Worm (Caenorhabditis elegans) whole organism, late embryonic: ENCODE data around the gene srv-9.

ENCODE experiments used
- F13H6.1 ChIP-seq: sonication (generic microtip); optimal IDR thresholded peaks from 2 replicates; lab custom pipeline; 2016; ENCODE audit warnings: missing genetic modification characterization, missing compliant biosample characterization
- K02D7.2 ChIP-seq: sonication (generic microtip); optimal IDR thresholded peaks from 2 replicates; lab custom pipeline; 2017; ENCODE audit warnings: mild to moderate bottlenecking, missing genetic modification characterization, missing compliant biosample characterization
- T23F11.4 ChIP-seq: fragments of 200-800 bp; sonication (Bioruptor generic); optimal IDR thresholded peaks from 2 replicates; lab custom pipeline; 2018; ENCODE audit warnings: mild to moderate bottlenecking, missing genetic modification characterization, missing compliant biosample characterization
- ahr-1 ChIP-seq: sonication (generic microtip); optimal IDR thresholded peaks from 2 replicates; lab custom pipeline; 2016; ENCODE audit warnings: missing genetic modification characterization, missing compliant biosample characterization
- ama-1 ChIP-seq: fragments of 150-350 bp; optimal IDR thresholded peaks from 2 replicates; lab custom pipeline; 2014
- ceh-14 ChIP-seq: sonication (generic microtip); optimal IDR thresholded peaks from 2 replicates; lab custom pipeline; 2016; ENCODE audit warnings: missing genotype, missing genetic modification characterization, missing compliant biosample characterization
- ceh-18 ChIP-seq: sonication (generic microtip); optimal IDR thresholded peaks from 2 replicates; lab custom pipeline; 2016; ENCODE audit warnings: missing genetic modification characterization, missing compliant biosample characterization
- ceh-22 ChIP-seq: sonication (generic microtip); optimal IDR thresholded peaks from 2 replicates; lab custom pipeline; 2017; ENCODE audit warnings: missing biosample characterization, missing genetic modification characterization
- ceh-30 ChIP-seq: fragments of 150-350 bp; optimal IDR thresholded peaks from 2 replicates; lab custom pipeline; 2014; ENCODE audit warnings: missing biosample characterization, missing genetic modification characterization
- ceh-31 ChIP-seq: sonication (generic microtip); optimal IDR thresholded peaks from 2 replicates; lab custom pipeline; 2016; ENCODE audit warnings: missing genetic modification characterization, missing compliant biosample characterization
- ceh-34 ChIP-seq: sonication (generic microtip); optimal IDR thresholded peaks from 2 replicates; lab custom pipeline; 2016; ENCODE audit warnings: mild to moderate bottlenecking, missing genetic modification characterization, missing compliant biosample characterization
- ceh-45 ChIP-seq: fragments of 200-800 bp; sonication (Bioruptor generic); IDR thresholded peaks from 2 replicates; pipeline ENCODE4 v1.3.6; 2022; ENCODE audit warnings: missing genetic modification reagents, missing genetic modification characterization, missing compliant biosample characterization
- ceh-48 ChIP-seq: sonication (generic microtip); optimal IDR thresholded peaks from 2 replicates; lab custom pipeline; 2016; ENCODE audit warnings: missing genetic modification characterization, inconsistent platforms, missing compliant biosample characterization
- dmd-4 ChIP-seq: sonication (generic microtip); optimal IDR thresholded peaks from 2 replicates; lab custom pipeline; 2016; ENCODE audit warnings: borderline replicate concordance, missing genetic modification characterization, missing compliant biosample characterization
- dve-1 ChIP-seq: sonication (generic microtip); optimal IDR thresholded peaks from 2 replicates; lab custom pipeline; 2017; ENCODE audit warnings: antibody characterized with exemption, mild to moderate bottlenecking, missing genetic modification characterization, missing compliant biosample characterization
- elt-4 ChIP-seq: sonication (generic microtip); optimal IDR thresholded peaks from 2 replicates; lab custom pipeline; 2016; ENCODE audit warnings: missing genetic modification characterization, missing compliant biosample characterization
- fax-1 ChIP-seq: sonication (generic microtip); optimal IDR thresholded peaks from 2 replicates; lab custom pipeline; 2016; ENCODE audit warnings: missing genotype, missing genetic modification characterization, missing compliant biosample characterization
- fkh-10 ChIP-seq: fragments of 150-350 bp; optimal IDR thresholded peaks from 2 replicates; lab custom pipeline; 2014; ENCODE audit warnings: missing biosample characterization, missing genetic modification reagents, missing genetic modification characterization
- fkh-6 ChIP-seq: sonication (generic microtip); optimal IDR thresholded peaks from 2 replicates; lab custom pipeline; 2016; ENCODE audit warnings: missing genetic modification characterization, missing compliant biosample characterization
- hlh-13 ChIP-seq: fragments of 200-800 bp; sonication (Bioruptor generic); optimal IDR thresholded peaks from 2 replicates; lab custom pipeline; 2018; ENCODE audit warnings: mild to moderate bottlenecking, missing genetic modification characterization, missing compliant biosample characterization
- hlh-8 ChIP-seq: sonication (generic microtip); optimal IDR thresholded peaks from 2 replicates; lab custom pipeline; 2016; ENCODE audit warnings: missing genotype, missing genetic modification characterization, missing compliant biosample characterization
- lim-6 ChIP-seq: sonication (generic microtip); optimal IDR thresholded peaks from 2 replicates; lab custom pipeline; 2016; ENCODE audit warnings: missing genetic modification characterization, missing compliant biosample characterization
- mec-3 ChIP-seq: sonication (generic microtip); optimal IDR thresholded peaks from 2 replicates; lab custom pipeline; 2016; ENCODE audit warnings: borderline replicate concordance, missing genetic modification characterization, missing compliant biosample characterization
- nfya-1 ChIP-seq: sonication (generic microtip); optimal IDR thresholded peaks from 2 replicates; lab custom pipeline; 2017; ENCODE audit warnings: missing genetic modification characterization, mild to moderate bottlenecking, missing compliant biosample characterization, antibody characterized with exemption, moderate library complexity
- npax-4 ChIP-seq: sonication (generic microtip); optimal IDR thresholded peaks from 2 replicates; lab custom pipeline; 2016; ENCODE audit warnings: missing genetic modification characterization, missing compliant biosample characterization
- odd-2 ChIP-seq: sonication (generic microtip); optimal IDR thresholded peaks from 2 replicates; lab custom pipeline; 2017; ENCODE audit warnings: antibody characterized with exemption, mild to moderate bottlenecking, missing genetic modification characterization, missing compliant biosample characterization
- pax-1 ChIP-seq: fragments of 150-350 bp; optimal IDR thresholded peaks from 2 replicates; lab custom pipeline; 2014; ENCODE audit warnings: missing biosample characterization, missing genetic modification characterization
- pha-2 ChIP-seq: sonication (generic microtip); optimal IDR thresholded peaks from 2 replicates; lab custom pipeline; 2017; ENCODE audit warnings: mild to moderate bottlenecking, missing genetic modification characterization, missing compliant biosample characterization
- pha-4 ChIP-seq: fragments of 150-350 bp; optimal IDR thresholded peaks from 2 replicates; lab custom pipeline; 2018; ENCODE audit warnings: missing biosample characterization, missing genetic modification reagents, missing genetic modification characterization
- pqm-1 ChIP-seq: sonication (generic microtip); optimal IDR thresholded peaks from 2 replicates; lab custom pipeline; 2016; ENCODE audit warnings: missing genetic modification characterization, missing compliant biosample characterization
- pros-1 ChIP-seq: fragments of 150-350 bp; optimal IDR thresholded peaks from 2 replicates; lab custom pipeline; 2014; ENCODE audit warnings: missing biosample characterization, missing genetic modification reagents, missing genetic modification characterization
- ref-2 ChIP-seq: sonication (generic microtip); optimal IDR thresholded peaks from 2 replicates; lab custom pipeline; 2016; ENCODE audit warnings: missing genetic modification characterization, missing compliant biosample characterization
- sdc-2 ChIP-seq: sonication (generic microtip); optimal IDR thresholded peaks from 2 replicates; lab custom pipeline; 2016; ENCODE audit warnings: missing genotype, missing genetic modification characterization, missing compliant biosample characterization
- sox-2 ChIP-seq: fragments of 200-800 bp; sonication (Bioruptor generic); IDR thresholded peaks from 2 replicates; pipeline ENCODE4 v1.3.6; 2022; ENCODE audit warnings: missing genetic modification reagents, missing genetic modification characterization, missing compliant biosample characterization
- tbx-2 ChIP-seq: sonication (generic microtip); optimal IDR thresholded peaks from 2 replicates; lab custom pipeline; 2016; ENCODE audit warnings: missing genetic modification characterization, missing compliant biosample characterization
- tbx-7 ChIP-seq: sonication (generic microtip); optimal IDR thresholded peaks from 2 replicates; lab custom pipeline; 2016; ENCODE audit warnings: missing genotype, missing genetic modification characterization, missing compliant biosample characterization
- ttx-3 ChIP-seq: sonication (generic microtip); optimal IDR thresholded peaks from 2 replicates; lab custom pipeline; 2016; ENCODE audit warnings: missing genetic modification reagents, missing genetic modification characterization, missing compliant biosample characterization
- unc-3 ChIP-seq, 2 experiments: fragments of 200-800 bp in 1 of 2; sonication (Bioruptor generic) in 1 of 2; sonication (generic microtip) in 1 of 2; conservative IDR thresholded peaks in 1 of 2; optimal IDR thresholded peaks in 1 of 2; 2 replicates each; pipeline versions ENCODE4 v1.3.6 to Lab custom; 2016 to 2022; ENCODE audit warnings: missing compliant biosample characterization in 2 of 2, missing genetic modification characterization in 2 of 2, missing genetic modification reagents in 1 of 2
- unc-55 ChIP-seq: sonication (generic microtip); optimal IDR thresholded peaks from 2 replicates; lab custom pipeline; 2017; ENCODE audit warnings: missing biosample characterization, missing genetic modification reagents, missing genetic modification characterization
- unc-86 ChIP-seq: sonication (generic microtip); optimal IDR thresholded peaks from 2 replicates; lab custom pipeline; 2016; ENCODE audit warnings: missing genetic modification characterization, missing compliant biosample characterization

The srv-9 gene

DNA sequence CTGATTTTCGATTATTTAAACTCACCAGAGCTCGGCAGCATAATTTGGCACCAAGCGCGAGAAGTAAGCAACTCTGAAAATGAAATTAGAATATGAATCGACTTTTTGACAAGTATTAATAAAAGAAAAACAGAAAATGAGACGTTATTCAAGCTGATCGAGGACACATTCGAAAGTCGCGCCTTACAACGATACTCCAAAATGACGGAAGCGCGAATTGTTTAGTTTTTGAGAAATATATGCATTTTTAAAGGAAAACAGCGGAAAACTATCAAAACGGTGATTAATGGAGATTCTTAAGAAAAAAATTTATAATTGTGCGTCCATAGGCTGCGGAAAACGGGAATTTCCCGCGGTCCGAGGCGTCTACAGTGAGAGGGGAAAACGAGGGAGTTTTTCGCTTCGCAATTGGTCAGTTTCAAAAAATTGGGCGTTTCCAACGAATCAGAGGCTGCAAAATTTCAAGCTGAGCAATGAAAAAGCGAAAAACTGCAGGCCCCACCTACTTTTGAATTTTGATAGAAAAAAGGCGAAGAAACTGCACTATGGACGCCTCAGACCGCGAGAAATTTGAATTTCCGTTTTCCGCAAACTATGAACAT lies 14.6 kb upstream of the srv-9 start, which contains the start of gene mes-4:
Gene mes-4 (minus strand): TSS at position 73 of the 602 bp plus-strand sequence.
- peak; percentile 85 for TF ChIP-seq nfya-1 (tag; lab: Kevin White, UChicago)
- TF ChIP-seq fkh-10 (GFP tag; lab: Kevin White, UChicago), result no peak

DNA sequence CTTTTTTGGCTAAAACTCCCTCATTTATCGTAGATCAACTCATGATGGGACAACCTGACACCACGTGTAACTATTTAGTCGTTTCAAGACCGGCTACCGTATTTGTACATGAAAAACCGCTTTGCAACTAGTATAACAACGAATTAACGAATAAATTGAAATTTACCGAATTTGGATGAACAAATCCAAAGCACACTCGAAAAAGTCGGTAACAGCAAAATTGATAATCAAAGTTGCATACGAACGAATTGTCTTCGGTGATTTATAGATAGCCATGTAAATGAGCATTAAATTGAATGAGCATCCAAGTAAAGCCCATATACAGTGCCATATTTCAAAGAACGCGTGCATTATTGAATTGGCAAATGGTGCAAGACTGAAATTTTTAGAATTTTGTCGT lies 9.4 kb upstream of the srv-9 start, which contains the start of gene srd-17:
Gene srd-17 (minus strand): TSS at position 351 of the 400 bp plus-strand sequence.
- TF ChIP-seq dve-1 (no peak), unc-86 (tag; lab: Kevin White, UChicago) (no peak), mec-3 (tag; lab: Kevin White, UChicago) (no peak), odd-2 (no peak)
- TF ChIP-seq, all 69 proteins: peak for 0

DNA sequence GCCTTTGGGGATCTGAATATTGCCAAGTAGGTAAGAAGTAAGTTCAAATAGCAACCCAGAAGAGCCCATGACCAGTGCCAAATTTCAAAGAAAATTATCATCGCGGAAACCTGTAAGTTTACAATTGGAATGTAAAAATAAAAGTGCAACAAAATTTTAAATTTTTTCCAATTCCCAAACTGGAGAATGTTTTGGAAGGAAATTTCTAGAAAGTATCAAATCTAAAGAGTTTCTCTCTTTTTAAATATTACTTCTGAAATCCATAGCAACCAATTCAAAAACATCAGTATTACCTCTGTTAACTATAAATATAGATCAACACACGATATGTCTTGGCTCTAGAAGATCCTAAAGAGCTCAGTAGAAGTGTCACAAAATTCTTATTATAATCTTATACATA lies 5.7 kb upstream of the srv-9 start, which contains the start of gene srd-19:
Gene srd-19 (minus strand): TSS at position 101 of the 400 bp plus-strand sequence.
- TF ChIP-seq F13H6.1 (tag; lab: Kevin White, UChicago), result no peak
- TF ChIP-seq pha-2, result no peak
- no peak for TF ChIP-seq dve-1
- TF ChIP-seq elt-4 (tag; lab: Kevin White, UChicago), result no peak
- no peak for TF ChIP-seq ref-2 (tag; lab: Kevin White, UChicago)
- no peak for TF ChIP-seq tbx-7
- no peak for TF ChIP-seq ceh-45 (GFP tag; lab: Robert Waterston, UW)
- no peak for TF ChIP-seq pqm-1 (tag; lab: Kevin White, UChicago)
- TF ChIP-seq fax-1, result no peak

DNA sequence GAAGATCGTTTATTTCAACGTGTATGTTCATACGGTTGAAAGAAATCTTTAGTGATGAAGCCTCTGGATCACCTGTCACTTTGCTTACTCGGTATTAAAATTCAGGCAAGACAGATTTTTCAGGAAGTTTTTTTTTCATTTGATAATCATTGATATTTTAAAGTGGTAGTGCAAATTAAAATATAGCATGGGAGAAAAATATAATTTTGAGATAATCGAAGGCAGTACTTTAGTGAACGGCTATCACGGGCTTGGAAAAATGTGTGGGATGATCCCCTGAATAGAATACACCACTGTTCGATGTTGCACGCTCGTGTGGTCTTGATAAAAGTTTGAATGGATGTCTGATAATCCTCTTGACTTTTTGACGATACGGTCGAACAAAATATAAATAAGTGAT lies 4.4 kb upstream of the srv-9 start:
- TF ChIP-seq pros-1 (tag; lab: Kevin White, UChicago) (no peak), ahr-1 (no peak), sdc-2 (tag; lab: Kevin White, UChicago) (no peak), pha-2 (no peak), dmd-4 (tag; lab: Kevin White, UChicago) (no peak), T23F11.4 (no peak), sox-2 (GFP tag; lab: Robert Waterston, UW) (no peak), ceh-34 (no peak)

DNA sequence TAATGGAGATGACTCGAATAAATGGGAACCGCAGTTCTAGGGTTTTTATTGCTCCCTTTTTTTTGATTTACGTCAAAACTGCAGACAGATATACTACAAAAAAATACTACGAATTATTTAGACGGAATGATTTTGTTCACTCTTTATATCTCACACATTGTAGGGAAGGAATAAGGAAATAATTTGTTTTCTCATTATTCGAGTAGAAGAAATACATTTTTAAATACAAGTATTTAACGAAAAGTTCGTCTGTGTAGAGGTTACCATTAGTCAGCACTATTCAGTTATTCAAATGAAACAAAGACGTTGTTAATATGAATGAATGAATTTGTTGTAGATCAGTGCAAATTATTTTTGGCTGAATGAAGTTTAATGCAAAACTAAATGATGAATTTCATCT lies 3.8 kb upstream of the srv-9 start, which contains the start of gene srd-18:
Gene srd-18 (minus strand): TSS at position 101 of the 400 bp plus-strand sequence.
- no peak for TF ChIP-seq ama-1 (lab: Kevin White, UChicago)
- TF ChIP-seq unc-55, result no peak
- no peak for TF ChIP-seq hlh-8 (tag; lab: Kevin White, UChicago)
- TF ChIP-seq ref-2 (tag; lab: Kevin White, UChicago), result no peak
- TF ChIP-seq ceh-22 (tag; lab: Kevin White, UChicago), result no peak
- no peak for TF ChIP-seq lim-6 (tag; lab: Kevin White, UChicago)
- TF ChIP-seq pax-1 (tag; lab: Kevin White, UChicago), result no peak
- TF ChIP-seq npax-4 (tag; lab: Kevin White, UChicago), result no peak
- no peak for TF ChIP-seq ceh-30 (tag; lab: Kevin White, UChicago)
- no peak for TF ChIP-seq fax-1
- TF ChIP-seq dve-1, result no peak
- no peak for TF ChIP-seq ceh-48 (tag; lab: Kevin White, UChicago)
- TF ChIP-seq fkh-6 (tag; lab: Kevin White, UChicago), result no peak
- no peak for TF ChIP-seq sdc-2 (tag; lab: Kevin White, UChicago)

DNA sequence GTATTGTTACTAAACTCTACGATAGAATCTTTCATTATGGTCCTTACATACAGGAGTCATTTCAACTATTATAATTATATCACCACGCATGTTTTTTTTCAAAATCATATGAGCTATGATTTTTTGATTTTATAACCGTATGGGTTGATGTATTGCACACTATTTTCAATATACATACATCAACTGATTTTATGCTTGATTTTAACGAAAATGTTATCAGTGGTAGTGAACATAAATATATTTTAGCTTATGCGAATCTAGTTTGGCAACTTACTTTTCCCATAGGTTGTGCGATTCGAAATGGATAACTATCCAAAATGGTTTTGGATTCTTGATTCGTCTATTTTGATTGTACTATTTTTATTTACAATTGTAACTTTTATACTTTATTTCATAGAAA lies 663 bp upstream of the srv-9 start, which contains the start of gene srv-10:
Gene srv-10 (plus strand): TSS at position 301 of the 400 bp plus-strand sequence.
- no peak for TF ChIP-seq nfya-1 (tag; lab: Kevin White, UChicago)
- no peak for TF ChIP-seq fax-1
- no peak for TF ChIP-seq ceh-18 (tag; lab: Kevin White, UChicago)
- no peak for TF ChIP-seq hlh-13 (GFP tag; lab: Kevin White, UChicago)
- no peak for TF ChIP-seq odd-2
- TF ChIP-seq unc-3 (GFP tag; conservative IDR thresholded peaks at IDR 0.05; lab: Robert Waterston, UW), result no peak
- TF ChIP-seq unc-3 (tag; optimal IDR thresholded peaks at IDR 0.05; lab: Kevin White, UChicago), result no peak
- no peak for TF ChIP-seq ceh-31 (tag; lab: Kevin White, UChicago)
- no peak for TF ChIP-seq pha-4 (tag; lab: Kevin White, UChicago)
- TF ChIP-seq sox-2 (GFP tag; lab: Robert Waterston, UW), result no peak
- no peak for TF ChIP-seq dmd-4 (tag; lab: Kevin White, UChicago)
- no peak for TF ChIP-seq ceh-14 (tag; lab: Kevin White, UChicago)
- no peak for TF ChIP-seq K02D7.2 (tag; lab: Kevin White, UChicago)
- no peak for TF ChIP-seq ttx-3 (tag; lab: Kevin White, UChicago)
- no peak for TF ChIP-seq tbx-2 (tag; lab: Kevin White, UChicago)
